Fruit fly (Drosophila melanogaster) whole organism, prepupa: ENCODE data around the gene alpha-Est10.

ENCODE experiments used
- CG10631 ChIP-seq: fragments of 200-800 bp; sonication (Bioruptor generic); optimal IDR thresholded peaks from 2 replicates; lab custom pipeline; 2016; ENCODE audit warnings: missing biosample characterization, missing genetic modification characterization
- CG10669 ChIP-seq: fragments of 200-800 bp; sonication (Bioruptor generic); optimal IDR thresholded peaks from 3 replicates; lab custom pipeline; 2018; ENCODE audit warnings: missing biosample characterization, mild to moderate bottlenecking, missing genetic modification characterization, moderate library complexity
- CG11294 ChIP-seq: fragments of 200-800 bp; sonication (Bioruptor generic); IDR thresholded peaks from 2 replicates; pipeline ENCODE4 v1.3.6; 2022; ENCODE audit warnings: missing biosample characterization, missing genetic modification characterization
- CG15336 ChIP-seq: fragments of 200-800 bp; sonication (Bioruptor generic); IDR thresholded peaks from 2 replicates; pipeline ENCODE4 v1.3.6; 2022; ENCODE audit warnings: missing biosample characterization, missing genetic modification characterization
- CG16779 ChIP-seq: fragments of 200-800 bp; sonication (Bioruptor generic); optimal IDR thresholded peaks from 3 replicates; lab custom pipeline; 2017; ENCODE audit warnings: missing biosample characterization, mild to moderate bottlenecking, missing genetic modification characterization
- CG3919 ChIP-seq: fragments of 200-800 bp; sonication (Bioruptor generic); optimal IDR thresholded peaks from 3 replicates; lab custom pipeline; 2016; ENCODE audit warnings: missing biosample characterization, missing genetic modification characterization
- CG4318 ChIP-seq: fragments of 200-800 bp; sonication (Bioruptor generic); optimal IDR thresholded peaks from 3 replicates; lab custom pipeline; 2017; ENCODE audit warnings: missing biosample characterization, mild to moderate bottlenecking, missing genetic modification characterization
- CG6276 ChIP-seq: fragments of 200-800 bp; sonication (Bioruptor generic); optimal IDR thresholded peaks from 2 replicates; lab custom pipeline; 2017; ENCODE audit warnings: missing biosample characterization, mild to moderate bottlenecking, missing genetic modification characterization
- CG6792 ChIP-seq: fragments of 200-800 bp; sonication (Bioruptor generic); optimal IDR thresholded peaks from 3 replicates; lab custom pipeline; 2016; ENCODE audit warnings: missing biosample characterization, missing genetic modification characterization
- CG6808 ChIP-seq: fragments of 200-800 bp; sonication (Bioruptor generic); optimal IDR thresholded peaks from 3 replicates; lab custom pipeline; 2017; ENCODE audit warnings: missing biosample characterization, missing genetic modification characterization, mild to moderate bottlenecking, moderate library complexity, missing genetic modification reagents
- CG6854 ChIP-seq: fragments of 200-800 bp; sonication (Bioruptor generic); optimal IDR thresholded peaks from 2 replicates; lab custom pipeline; 2017; ENCODE audit warnings: missing biosample characterization, mild to moderate bottlenecking, missing genetic modification characterization
- CG7368 ChIP-seq: fragments of 200-800 bp; sonication (Bioruptor generic); optimal IDR thresholded peaks from 3 replicates; lab custom pipeline; 2016; ENCODE audit warnings: missing biosample characterization, missing genetic modification characterization
- Eip75B ChIP-seq: fragments of 200-800 bp; sonication (Bioruptor generic); optimal IDR thresholded peaks from 3 replicates; lab custom pipeline; 2016; ENCODE audit warnings: missing biosample characterization, missing genetic modification characterization
- Eip78C ChIP-seq: fragments of 200-800 bp; sonication (Bioruptor generic); peaks from one replicate; lab custom pipeline; 2016; ENCODE audit warnings: missing biosample characterization, missing genetic modification characterization
- Eip93F ChIP-seq: fragments of 200-800 bp; sonication (Bioruptor generic); optimal IDR thresholded peaks from 2 replicates; lab custom pipeline; 2016; ENCODE audit warnings: missing biosample characterization, mild to moderate bottlenecking, missing genetic modification characterization
- Gug ChIP-seq: fragments of 200-800 bp; sonication (Bioruptor generic); IDR thresholded peaks from 2 replicates; pipeline ENCODE4 v1.3.6; 2022; ENCODE audit warnings: missing biosample characterization, missing genetic modification characterization
- Hr38 ChIP-seq: sonication (Bioruptor generic); optimal IDR thresholded peaks from 2 replicates; lab custom pipeline; 2016; ENCODE audit warnings: missing biosample characterization, missing genetic modification characterization
- Hr39 ChIP-seq: fragments of 200-800 bp; sonication (Bioruptor generic); optimal IDR thresholded peaks from 2 replicates; lab custom pipeline; 2016; ENCODE audit warnings: missing biosample characterization, missing genetic modification characterization
- Lpt ChIP-seq: fragments of 200-800 bp; sonication (Bioruptor generic); optimal IDR thresholded peaks from 3 replicates; lab custom pipeline; 2016; ENCODE audit warnings: missing biosample characterization, missing genetic modification characterization
- Met ChIP-seq: fragments of 200-800 bp; sonication (Bioruptor generic); optimal IDR thresholded peaks from 3 replicates; lab custom pipeline; 2016; ENCODE audit warnings: missing biosample characterization, missing genetic modification characterization
- acj6 ChIP-seq: fragments of 200-800 bp; sonication (Bioruptor generic); optimal IDR thresholded peaks from 3 replicates; lab custom pipeline; 2016; ENCODE audit warnings: missing biosample characterization, missing genetic modification characterization
- fd85E ChIP-seq: fragments of 200-800 bp; sonication (Bioruptor generic); optimal IDR thresholded peaks from 3 replicates; lab custom pipeline; 2016; ENCODE audit warnings: missing biosample characterization, missing genetic modification characterization
- fkh ChIP-seq: fragments of 200-800 bp; sonication (Bioruptor generic); optimal IDR thresholded peaks from 3 replicates; lab custom pipeline; 2017; ENCODE audit warnings: missing biosample characterization, mild to moderate bottlenecking, missing genetic modification characterization, moderate library complexity
- lz ChIP-seq: fragments of 200-800 bp; sonication (Bioruptor generic); optimal IDR thresholded peaks from 3 replicates; lab custom pipeline; 2016; ENCODE audit warnings: missing biosample characterization, missing genetic modification characterization
- net ChIP-seq: fragments of 200-800 bp; sonication (Bioruptor generic); optimal IDR thresholded peaks from 3 replicates; lab custom pipeline; 2016; ENCODE audit warnings: missing biosample characterization, missing genetic modification characterization
- salr ChIP-seq, 2 experiments: fragments of 200-800 bp; sonication (Bioruptor generic); optimal IDR thresholded peaks; 3 replicates each; lab custom pipeline; 2016 to 2018; ENCODE audit warnings: missing biosample characterization in 2 of 2, missing genetic modification characterization in 2 of 2, mild to moderate bottlenecking in 1 of 2
- svp ChIP-seq: fragments of 200-800 bp; sonication (Bioruptor generic); peaks from one replicate; lab custom pipeline; 2016; ENCODE audit warnings: missing biosample characterization, missing genetic modification characterization
- topi ChIP-seq: fragments of 200-800 bp; sonication (Bioruptor generic); optimal IDR thresholded peaks from 3 replicates; lab custom pipeline; 2016; ENCODE audit warnings: missing biosample characterization, missing genetic modification characterization
- vri ChIP-seq: fragments of 200-800 bp; sonication (Bioruptor generic); optimal IDR thresholded peaks from 3 replicates; lab custom pipeline; 2016; ENCODE audit warnings: missing biosample characterization, mild to moderate bottlenecking, missing genetic modification characterization

Gene alpha-Est10

DNA sequence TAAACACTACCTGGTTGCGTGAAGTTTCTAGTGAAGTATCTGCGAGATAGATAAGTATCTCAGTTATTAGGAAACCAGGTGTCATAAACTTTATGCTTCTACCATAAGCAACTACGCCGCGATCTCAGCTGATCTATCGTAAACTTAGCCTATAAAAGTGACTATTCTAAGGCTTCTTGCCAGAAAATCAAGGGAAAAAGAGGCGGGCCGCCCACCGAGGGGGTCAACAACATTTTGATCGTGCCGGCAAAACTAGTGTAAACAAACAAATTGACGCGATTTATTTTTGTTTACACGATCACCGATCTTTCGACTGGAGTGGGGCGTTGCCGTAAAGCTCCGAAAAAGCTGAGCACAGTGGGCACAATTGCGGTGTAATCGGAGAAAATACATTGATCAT lies 30.5 kb upstream of the alpha-Est10 start:
- TF ChIP-seq fkh (GFP tag; lab: Kevin White, UChicago) (peak; percentile 93), CG15336 (GFP tag; lab: Robert Waterston, UW) (no peak)

DNA sequence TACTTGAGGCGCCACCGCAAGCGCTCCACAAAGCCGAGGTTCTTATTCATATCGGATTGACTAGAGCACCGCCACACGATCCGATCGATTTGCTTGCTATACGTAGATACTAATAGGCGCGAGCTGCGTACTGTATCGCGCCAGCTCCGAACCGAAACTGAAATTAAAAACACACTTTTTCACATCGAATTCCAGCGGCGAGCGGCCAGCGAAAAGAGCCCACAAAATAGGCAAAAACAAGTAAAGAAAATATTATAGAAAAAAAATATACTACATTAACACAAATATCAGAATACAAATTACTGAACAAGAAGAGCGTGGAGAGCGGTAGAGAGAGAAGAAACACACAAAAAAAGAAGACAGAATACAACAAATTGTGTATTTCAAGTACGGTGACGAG lies 29.9 kb upstream of the alpha-Est10 start, which contains the start of gene alpha-Est7:
TSS of gene alpha-Est7 (minus strand) at position 160 of the 400 bp plus-strand sequence.
- no peak for TF ChIP-seq CG6792 (GFP tag; lab: Kevin White, UChicago)
- TF ChIP-seq CG11294: no peak
- TF ChIP-seq Eip78C: peak; percentile 29
- TF ChIP-seq vri (GFP tag; lab: Kevin White, UChicago): peak; percentile 32
- TF ChIP-seq Hr39 (GFP tag; lab: Kevin White, UChicago): no peak
- peak; percentile 80 for TF ChIP-seq svp (GFP tag; lab: Kevin White, UChicago)
- no peak for TF ChIP-seq CG4318 (GFP tag; lab: Kevin White, UChicago)
- no peak for TF ChIP-seq CG6808 (GFP tag; lab: Kevin White, UChicago)
- TF ChIP-seq lz: no peak

DNA sequence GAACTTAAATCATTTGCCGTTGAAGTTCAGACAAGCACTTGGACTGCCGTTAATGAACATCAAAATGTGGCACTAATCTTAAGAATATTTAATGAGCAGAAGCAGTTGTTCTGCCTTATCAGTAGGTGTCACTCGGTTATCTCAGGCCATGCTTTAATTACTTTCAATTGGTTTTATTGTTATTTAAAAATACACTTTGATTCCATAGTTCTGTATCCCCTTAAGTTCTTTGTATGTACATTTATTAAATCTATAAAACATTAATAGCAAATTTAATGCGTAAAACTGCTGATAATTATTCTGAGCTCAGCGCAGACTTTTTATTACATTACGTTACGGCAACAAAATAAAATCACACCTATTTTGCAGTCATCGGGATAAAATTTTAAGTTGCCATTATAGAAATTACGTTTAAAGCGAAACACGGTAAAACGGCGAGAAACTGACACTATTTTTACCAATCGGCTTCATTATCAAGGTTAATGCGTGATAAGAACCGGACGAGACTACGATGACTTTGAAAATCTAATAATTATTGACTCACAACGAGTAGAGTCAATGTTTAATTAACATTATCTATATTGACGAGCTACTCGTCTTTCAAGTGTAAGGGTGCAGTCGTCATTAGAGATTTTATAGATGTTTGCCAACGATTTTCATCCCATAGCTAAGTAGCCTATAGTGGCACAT lies 28.8 kb upstream of the alpha-Est10 start:
- no peak for TF ChIP-seq Eip93F (GFP tag; lab: Kevin White, UChicago)
- no peak for TF ChIP-seq CG7368 (GFP tag; lab: Kevin White, UChicago)
- TF ChIP-seq CG10669 (GFP tag; lab: Kevin White, UChicago): no peak
- TF ChIP-seq Hr38: no peak
- peak; percentile 20 for TF ChIP-seq fkh (GFP tag; lab: Kevin White, UChicago)
- TF ChIP-seq Lpt (GFP tag; lab: Kevin White, UChicago): no peak
- no peak for TF ChIP-seq CG6854
- TF ChIP-seq acj6: no peak
- peak; percentile 70 for TF ChIP-seq CG6276
- peak; percentile 91 for TF ChIP-seq svp (GFP tag; lab: Kevin White, UChicago)

DNA sequence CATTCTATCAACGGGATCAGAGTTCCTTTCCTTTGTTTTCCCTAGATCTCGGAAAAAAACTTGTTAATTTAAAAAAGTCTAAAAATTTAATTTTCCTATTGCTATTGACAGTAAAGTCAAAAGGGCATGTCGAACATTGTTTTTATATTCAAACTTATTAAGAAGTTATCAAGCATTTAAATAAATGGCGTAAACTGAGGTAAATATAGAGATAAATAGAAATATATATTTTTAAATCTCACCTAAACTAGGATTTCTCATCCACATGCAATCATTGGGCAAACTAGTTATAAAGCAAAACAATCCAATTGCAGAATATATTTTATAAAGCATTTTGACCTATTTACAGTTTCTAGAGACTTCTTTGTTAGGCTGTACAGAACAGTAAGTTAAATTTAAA lies 25.7 kb upstream of the alpha-Est10 start, which contains the start of gene Ubc84D:
TSS of gene Ubc84D (minus strand) at position 101 of the 400 bp plus-strand sequence.
- TF ChIP-seq CG4318 (GFP tag; lab: Kevin White, UChicago) (no peak), Met (GFP tag; lab: Kevin White, UChicago) (no peak), Eip75B (no peak), net (GFP tag; lab: Kevin White, UChicago) (no peak), CG16779 (tag; lab: Kevin White, UChicago) (no peak), CG10631 (GFP tag; lab: Kevin White, UChicago) (no peak), CG3919 (GFP tag; lab: Kevin White, UChicago) (no peak), vri (GFP tag; lab: Kevin White, UChicago) (no peak), salr (GFP tag; optimal IDR thresholded peaks at IDR 0.05; lab: Kevin White, UChicago) (no peak), fd85E (GFP tag; lab: Kevin White, UChicago) (no peak), Eip93F (GFP tag; lab: Kevin White, UChicago) (no peak), CG6808 (GFP tag; lab: Kevin White, UChicago) (no peak)
- TF ChIP-seq, all 60 proteins: peak for 0

DNA sequence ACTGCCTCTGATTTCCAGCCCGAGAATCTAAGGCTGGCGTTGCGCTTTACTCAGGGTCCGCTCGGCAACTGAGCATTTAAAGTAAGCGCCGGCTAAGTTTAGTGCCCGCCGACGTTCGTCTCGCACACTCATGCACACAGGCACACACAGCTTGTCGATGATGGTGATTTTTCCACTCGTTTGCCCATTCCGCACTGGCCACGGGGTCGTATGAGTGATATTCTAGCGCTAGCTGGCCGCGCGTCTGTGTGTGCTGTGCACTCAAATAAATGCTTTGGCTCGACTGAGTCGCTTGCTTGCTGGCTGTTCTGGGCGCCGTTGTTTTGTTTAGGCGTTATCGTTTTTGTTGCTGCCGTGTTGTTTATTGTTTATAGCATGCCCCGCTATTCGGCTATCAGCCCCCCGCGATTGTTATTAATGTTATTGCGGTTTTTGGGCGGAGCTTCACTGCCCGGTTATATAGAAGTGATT lies 22.0 kb upstream of the alpha-Est10 start, which contains the start of gene alpha-Est8:
TSS of gene alpha-Est8 (minus strand) at position 72 of the 471 bp plus-strand sequence.
- no peak for TF ChIP-seq fd85E (GFP tag; lab: Kevin White, UChicago)
- TF ChIP-seq fkh (GFP tag; lab: Kevin White, UChicago): peak; percentile 31
- peak; percentile 11 for TF ChIP-seq vri (GFP tag; lab: Kevin White, UChicago)
- no peak for TF ChIP-seq Gug (GFP tag; lab: Robert Waterston, UW)
- no peak for TF ChIP-seq topi (GFP tag; lab: Kevin White, UChicago)
- TF ChIP-seq svp (GFP tag; lab: Kevin White, UChicago): peak; percentile 76
- TF ChIP-seq CG16779 (tag; lab: Kevin White, UChicago): no peak
